Worm (Caenorhabditis elegans) whole organism, young adult: Measurements from ENCODE around the gene C24H12.4.

Experiments used
- F23B12.7 ChIP-seq: sonication (generic microtip); optimal IDR thresholded peaks from 2 replicates; lab custom pipeline; 2017; ENCODE audit warnings: missing genetic modification characterization, mild to moderate bottlenecking, missing compliant biosample characterization, antibody characterized with exemption, moderate library complexity; ENCODE audit not compliant: insufficient read depth
- F39B2.1 ChIP-seq: fragments of 200-800 bp; sonication (Bioruptor generic); IDR thresholded peaks from 2 replicates; pipeline ENCODE4 v1.3.6; 2022; ENCODE audit warnings: missing genetic modification reagents, missing genetic modification characterization, missing compliant biosample characterization
- F57C9.4 ChIP-seq: sonication (generic microtip); optimal IDR thresholded peaks from 2 replicates; lab custom pipeline; 2017; ENCODE audit warnings: mild to moderate bottlenecking, missing genetic modification characterization, missing compliant biosample characterization
- Y53F4B.3 ChIP-seq: fragments of 200-800 bp; sonication (Bioruptor generic); IDR thresholded peaks from 2 replicates; pipeline ENCODE4 v1.3.6; 2022; ENCODE audit warnings: missing genetic modification reagents, missing genetic modification characterization, missing compliant biosample characterization
- Y67H2A.10 ChIP-seq: fragments of 200-800 bp; sonication (Bioruptor generic); conservative IDR thresholded peaks from 2 replicates; pipeline ENCODE4 v1.3.6; 2022; ENCODE audit warnings: missing genetic modification reagents, missing genetic modification characterization, missing compliant biosample characterization
- efl-1 ChIP-seq: fragments of 150-350 bp; optimal IDR thresholded peaks from 2 replicates; lab custom pipeline; 2014; ENCODE audit warnings: missing biosample characterization, missing genetic modification reagents, missing genetic modification characterization
- egl-44 ChIP-seq: fragments of 200-800 bp; sonication (Bioruptor generic); IDR thresholded peaks from 2 replicates; pipeline ENCODE4 v1.3.6; 2022; ENCODE audit warnings: missing genetic modification reagents, missing genetic modification characterization, missing compliant biosample characterization
- lin-35 ChIP-seq, 3 experiments: fragments of 150-350 bp in 2 of 3; sonication (generic microtip) in 1 of 3; optimal IDR thresholded peaks; 2 replicates each; lab custom pipeline; 2014 to 2018; ENCODE audit warnings: missing biosample characterization in 3 of 3, missing genetic modification characterization in 3 of 3, missing genetic modification reagents in 3 of 3
- nfyb-1 ChIP-seq: fragments of 200-800 bp; sonication (Bioruptor generic); IDR thresholded peaks from 2 replicates; pipeline ENCODE4 v1.3.6; 2022; ENCODE audit warnings: missing genetic modification reagents, missing genetic modification characterization, missing compliant biosample characterization
- nhr-27 ChIP-seq: fragments of 200-800 bp; sonication (Bioruptor generic); optimal IDR thresholded peaks from 2 replicates; lab custom pipeline; 2018; ENCODE audit warnings: mild to moderate bottlenecking, missing genetic modification characterization, moderate library complexity, missing compliant biosample characterization
- nhr-90 ChIP-seq: sonication (generic microtip); optimal IDR thresholded peaks from 2 replicates; lab custom pipeline; 2016; ENCODE audit warnings: missing genotype, mild to moderate bottlenecking, missing genetic modification characterization, missing compliant biosample characterization
- snpc-4 ChIP-seq, 5 experiments: fragments of 150-350 bp in 1 of 5; sonication (generic microtip) in 4 of 5; optimal IDR thresholded peaks; 2 replicates each; lab custom pipeline; 2014 to 2018; ENCODE audit warnings: missing genetic modification characterization in 5 of 5, missing biosample characterization in 3 of 5, antibody characterized with exemption in 2 of 5, mild to moderate bottlenecking in 2 of 5, missing compliant biosample characterization in 2 of 5, missing genotype in 2 of 5, moderate library complexity in 2 of 5, missing genetic modification reagents in 1 of 5
- unc-130 ChIP-seq: sonication (generic microtip); optimal IDR thresholded peaks from 2 replicates; lab custom pipeline; 2016; ENCODE audit warnings: missing genetic modification reagents, missing genetic modification characterization, missing compliant biosample characterization
- zfh-2 ChIP-seq: fragments of 200-800 bp; sonication (Bioruptor generic); conservative IDR thresholded peaks from 2 replicates; pipeline ENCODE4 v1.3.6; 2022; ENCODE audit warnings: missing genetic modification reagents, missing genetic modification characterization, missing compliant biosample characterization

DNA sequence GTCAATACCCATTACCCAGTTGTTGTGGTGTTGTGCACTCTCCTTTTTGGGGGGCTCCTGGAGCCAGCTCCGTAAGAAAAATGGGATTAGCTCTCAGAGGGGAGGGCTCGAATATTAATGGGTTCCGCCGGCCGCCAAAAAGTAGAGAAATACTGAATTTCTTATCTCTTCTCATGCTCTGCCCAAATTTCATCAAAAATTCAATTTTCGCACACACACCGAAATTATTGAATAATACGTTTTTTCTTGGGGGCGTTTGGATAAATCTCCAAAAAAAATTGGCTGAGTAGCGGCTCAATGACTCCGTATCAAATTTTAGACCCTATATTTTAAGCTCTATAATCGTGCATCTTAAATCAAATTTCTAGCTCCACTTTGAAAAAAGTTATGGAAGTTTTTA is 10.9 kb upstream of the C24H12.4 start:
- TF ChIP-seq F23B12.7 (tag; lab: Kevin White, UChicago) (no peak), efl-1 (GFP tag; lab: Kevin White, UChicago) (no peak), nhr-27 (tag; lab: Kevin White, UChicago) (no peak), zfh-2 (GFP tag; lab: Robert Waterston, UW) (no peak), unc-130 (GFP tag; lab: Kevin White, UChicago) (no peak), Y53F4B.3 (GFP tag; lab: Robert Waterston, UW) (no peak), Y67H2A.10 (GFP tag; lab: Robert Waterston, UW) (no peak), snpc-4 (GFP tag; optimal IDR thresholded peaks at IDR 0.05; lab: Kevin White, UChicago) (no peak), snpc-4 (tag; optimal IDR thresholded peaks at IDR 0.05; lab: Kevin White, UChicago) (no peak), F39B2.1 (no peak), egl-44 (no peak), F57C9.4 (tag; lab: Kevin White, UChicago) (no peak), lin-35 (GFP tag; optimal IDR thresholded peaks at IDR 0.05; lab: Kevin White, UChicago) (no peak), nfyb-1 (GFP tag; lab: Robert Waterston, UW) (no peak), nhr-90 (tag; lab: Kevin White, UChicago) (no peak)
